Fruit fly (Drosophila melanogaster) whole organism, embryonic: ENCODE measurements around the gene CG12256.
A peak's percentile ranks its signal among the peaks of the same experiment; 100 is the strongest.

Experiments
- ATbp ChIP-seq: fragments of 200-800 bp; sonication (Bioruptor generic); optimal IDR thresholded peaks from 2 replicates; lab custom pipeline; 2017; ENCODE audit warnings: missing biosample characterization, mild to moderate bottlenecking, missing genetic modification characterization, missing genetic modification reagents
- Awh ChIP-seq: fragments of 200-800 bp; sonication (Bioruptor generic); IDR thresholded peaks from 2 replicates; pipeline ENCODE4, ENCODE4 v1.3.6; 2022; ENCODE audit warnings: missing biosample characterization, missing genetic modification characterization
- Bgb ChIP-seq: fragments of 200-800 bp; sonication (Bioruptor generic); IDR thresholded peaks from 2 replicates; pipeline ENCODE4 v1.3.6; 2022; ENCODE audit warnings: missing biosample characterization, missing genetic modification characterization; ENCODE audit not compliant: partially characterized antibody
- CG10654 ChIP-seq: fragments of 200-800 bp; sonication (Bioruptor generic); optimal IDR thresholded peaks from 2 replicates; lab custom pipeline; 2016; ENCODE audit warnings: missing biosample characterization, missing genetic modification characterization
- CG10979 ChIP-seq: fragments of 200-800 bp; sonication (Bioruptor generic); optimal IDR thresholded peaks from 2 replicates; lab custom pipeline; 2018; ENCODE audit warnings: missing biosample characterization, mild to moderate bottlenecking, missing genetic modification characterization, moderate library complexity
- CG12299 ChIP-seq: fragments of 200-800 bp; sonication (Bioruptor generic); optimal IDR thresholded peaks from 2 replicates; lab custom pipeline; 2018; ENCODE audit warnings: missing biosample characterization, mild to moderate bottlenecking, missing genetic modification characterization
- CG14667 ChIP-seq: fragments of 200-800 bp; sonication (Bioruptor generic); IDR thresholded peaks from 2 replicates; pipeline ENCODE4 v1.3.6; 2022; ENCODE audit warnings: missing biosample characterization, missing genetic modification characterization
- CG15269 ChIP-seq: fragments of 200-800 bp; sonication (Bioruptor generic); optimal IDR thresholded peaks from 2 replicates; lab custom pipeline; 2018; ENCODE audit warnings: missing biosample characterization, mild to moderate bottlenecking, missing genetic modification characterization, moderate library complexity
- CG1529 ChIP-seq: fragments of 200-800 bp; sonication (Bioruptor generic); optimal IDR thresholded peaks from 3 replicates; lab custom pipeline; 2018; ENCODE audit warnings: missing biosample characterization, missing genetic modification characterization
- CG18619 ChIP-seq: fragments of 200-800 bp; sonication (Bioruptor generic); optimal IDR thresholded peaks from 3 replicates; lab custom pipeline; 2017; ENCODE audit warnings: missing biosample characterization, mild to moderate bottlenecking, missing genetic modification characterization
- CG2202 ChIP-seq: fragments of 200-800 bp; sonication (Bioruptor generic); optimal IDR thresholded peaks from 2 replicates; lab custom pipeline; 2018; ENCODE audit warnings: missing biosample characterization, mild to moderate bottlenecking, missing genetic modification characterization
- CG33213 ChIP-seq: fragments of 200-800 bp; sonication (Bioruptor generic); optimal IDR thresholded peaks from 3 replicates; lab custom pipeline; 2016; ENCODE audit warnings: missing biosample characterization, missing genetic modification characterization
- CG33557 ChIP-seq: fragments of 200-800 bp; sonication (Bioruptor generic); optimal IDR thresholded peaks from 2 replicates; lab custom pipeline; 2019; ENCODE audit warnings: missing biosample characterization, mild to moderate bottlenecking, missing genetic modification characterization, moderate library complexity
- CG5245 ChIP-seq: fragments of 200-800 bp; sonication (Bioruptor generic); optimal IDR thresholded peaks from 3 replicates; lab custom pipeline; 2016; ENCODE audit warnings: missing biosample characterization, missing genetic modification characterization
- CG5953 ChIP-seq: fragments of 200-800 bp; sonication (Bioruptor generic); IDR thresholded peaks from 2 replicates; pipeline ENCODE4 v1.3.6; 2022; ENCODE audit warnings: missing biosample characterization, missing genetic modification characterization
- CG6272 ChIP-seq: fragments of 200-800 bp; sonication (Bioruptor generic); IDR thresholded peaks from 2 replicates; pipeline ENCODE4 v1.3.6; 2022; ENCODE audit warnings: missing biosample characterization, missing genetic modification characterization
- CG6791 ChIP-seq: fragments of 200-800 bp; sonication (Bioruptor generic); IDR thresholded peaks from 3 replicates; pipeline ENCODE4 v1.3.6; 2022; ENCODE audit warnings: missing biosample characterization, missing genetic modification characterization; ENCODE audit not compliant: partially characterized antibody
- CG7357 ChIP-seq: fragments of 200-800 bp; sonication (Bioruptor generic); IDR thresholded peaks from 3 replicates; pipeline ENCODE4 v1.3.6; 2022; ENCODE audit warnings: missing biosample characterization, missing genetic modification characterization
- CG8944 ChIP-seq: fragments of 200-800 bp; sonication (Bioruptor generic); optimal IDR thresholded peaks from 3 replicates; lab custom pipeline; 2016; ENCODE audit warnings: missing biosample characterization, missing genetic modification characterization
- CG9932 ChIP-seq: fragments of 200-800 bp; sonication (Bioruptor generic); IDR thresholded peaks from 2 replicates; pipeline ENCODE4 v1.3.6; 2022; ENCODE audit warnings: missing biosample characterization, missing genetic modification characterization
- Dip2 ChIP-seq: fragments of 200-800 bp; sonication (Bioruptor generic); IDR thresholded peaks from 2 replicates; pipeline ENCODE4 v1.3.6; 2022; ENCODE audit warnings: missing biosample characterization, missing genetic modification characterization
- Elba2 ChIP-seq: fragments of 200-800 bp; sonication (Bioruptor generic); optimal IDR thresholded peaks from 3 replicates; lab custom pipeline; 2016; ENCODE audit warnings: missing biosample characterization, missing genetic modification characterization
- Ets97D ChIP-seq: fragments of 200-800 bp; sonication (Bioruptor generic); optimal IDR thresholded peaks from 3 replicates; lab custom pipeline; 2016; ENCODE audit warnings: missing biosample characterization, missing genetic modification characterization
- Gug ChIP-seq: fragments of 200-800 bp; sonication (Bioruptor generic); IDR thresholded peaks from 4 replicates; pipeline ENCODE4 v1.3.6; 2022; ENCODE audit warnings: missing biosample characterization, missing genetic modification characterization
- Optix ChIP-seq: fragments of 200-800 bp; sonication (Bioruptor generic); IDR thresholded peaks from 3 replicates; pipeline ENCODE4 v1.3.6; 2022; ENCODE audit warnings: missing biosample characterization, missing genetic modification characterization
- Ptx1 ChIP-seq: fragments of 200-800 bp; sonication (Bioruptor generic); IDR thresholded peaks from 2 replicates; pipeline ENCODE4 v1.3.6; 2022; ENCODE audit warnings: missing biosample characterization, missing genetic modification characterization
- Rfx ChIP-seq: fragments of 200-800 bp; sonication (Bioruptor generic); IDR thresholded peaks from 2 replicates; pipeline ENCODE4 v1.3.6; 2022; ENCODE audit warnings: missing biosample characterization, missing genetic modification characterization
- ab ChIP-seq: fragments of 200-800 bp; sonication (Bioruptor generic); optimal IDR thresholded peaks from 2 replicates; lab custom pipeline; 2016; ENCODE audit warnings: missing biosample characterization, missing genetic modification characterization
- cad ChIP-seq: fragments of >200 bp; optimal IDR thresholded peaks from 2 replicates; lab custom pipeline; 2017; ENCODE audit warnings: missing biosample characterization, missing genetic modification characterization
- chif ChIP-seq, 2 experiments: fragments of 200-800 bp; sonication (Bioruptor generic); optimal IDR thresholded peaks; 3 replicates each; lab custom pipeline; 2016; ENCODE audit warnings: missing biosample characterization in 2 of 2, missing genetic modification characterization in 2 of 2
- chm ChIP-seq: fragments of 200-800 bp; sonication (Bioruptor generic); IDR thresholded peaks from 2 replicates; pipeline ENCODE4 v1.3.6; 2022; ENCODE audit warnings: missing biosample characterization, missing genetic modification characterization
- disco-r ChIP-seq: fragments of 200-800 bp; sonication (Bioruptor generic); optimal IDR thresholded peaks from 2 replicates; lab custom pipeline; 2016; ENCODE audit warnings: missing biosample characterization, missing genetic modification characterization
- fd102C ChIP-seq: fragments of 200-800 bp; sonication (Bioruptor generic); optimal IDR thresholded peaks from 2 replicates; lab custom pipeline; 2018; ENCODE audit warnings: missing biosample characterization, mild to moderate bottlenecking, missing genetic modification characterization, moderate library complexity
- gsb ChIP-seq: fragments of 200-800 bp; sonication (Bioruptor generic); IDR thresholded peaks from 2 replicates; pipeline ENCODE4 v1.3.6; 2022; ENCODE audit warnings: missing biosample characterization, missing genetic modification characterization
- gt ChIP-seq: fragments of 200-800 bp; sonication (Bioruptor generic); IDR thresholded peaks from 2 replicates; pipeline ENCODE4 v1.3.6; 2022; ENCODE audit warnings: missing biosample characterization, missing genetic modification characterization
- her ChIP-seq: fragments of 200-800 bp; sonication (Bioruptor generic); optimal IDR thresholded peaks from 2 replicates; lab custom pipeline; 2016; ENCODE audit warnings: missing biosample characterization, missing genetic modification characterization
- hkb ChIP-seq, 2 experiments: fragments of 200-800 bp in 1 of 2; fragments of >200 bp in 1 of 2; sonication (Bioruptor generic) in 1 of 2; IDR thresholded peaks in 1 of 2; optimal IDR thresholded peaks in 1 of 2; 2 replicates each; pipeline versions ENCODE4 v1.3.6 to Lab custom; 2017 to 2022; ENCODE audit warnings: missing biosample characterization in 1 of 2, missing genetic modification characterization in 1 of 2
- ken ChIP-seq: fragments of 200-800 bp; sonication (Bioruptor generic); IDR thresholded peaks from 3 replicates; pipeline ENCODE4 v1.3.6; 2022; ENCODE audit warnings: missing biosample characterization, missing genetic modification characterization
- knrl ChIP-seq: fragments of 200-800 bp; sonication (Bioruptor generic); IDR thresholded peaks from 3 replicates; pipeline ENCODE4 v1.3.6; 2022; ENCODE audit warnings: missing biosample characterization, missing genetic modification characterization; ENCODE audit not compliant: partially characterized antibody
- mld ChIP-seq: fragments of 200-800 bp; sonication (Bioruptor generic); IDR thresholded peaks from 3 replicates; pipeline ENCODE4 v1.3.6; 2022; ENCODE audit warnings: missing biosample characterization, missing genetic modification characterization; ENCODE audit not compliant: partially characterized antibody
- pnt ChIP-seq: fragments of 200-800 bp; sonication (Bioruptor generic); optimal IDR thresholded peaks from 3 replicates; lab custom pipeline; 2016; ENCODE audit warnings: missing biosample characterization, missing genetic modification characterization
- scrt ChIP-seq: fragments of 200-800 bp; sonication (Bioruptor generic); optimal IDR thresholded peaks from 2 replicates; lab custom pipeline; 2018; ENCODE audit warnings: missing biosample characterization, mild to moderate bottlenecking, missing genetic modification characterization, moderate library complexity
- sd ChIP-seq: fragments of 200-800 bp; sonication (Bioruptor generic); optimal IDR thresholded peaks from 3 replicates; lab custom pipeline; 2018; ENCODE audit warnings: missing biosample characterization, mild to moderate bottlenecking, missing genetic modification characterization, moderate library complexity
- slbo ChIP-seq: fragments of 200-800 bp; sonication (Bioruptor generic); IDR thresholded peaks from 2 replicates; pipeline ENCODE4 v1.3.6; 2022; ENCODE audit warnings: missing biosample characterization, missing genetic modification characterization
- sna ChIP-seq: fragments of 200-800 bp; sonication (Bioruptor generic); IDR thresholded peaks from 2 replicates; pipeline ENCODE4 v1.3.6; 2022; ENCODE audit warnings: missing biosample characterization, missing genetic modification characterization; ENCODE audit not compliant: partially characterized antibody
- tup ChIP-seq: fragments of 200-800 bp; sonication (Bioruptor generic); optimal IDR thresholded peaks from 2 replicates; lab custom pipeline; 2016; ENCODE audit warnings: missing biosample characterization, mild to moderate bottlenecking, missing genetic modification characterization, moderate library complexity

The CG12256 gene

DNA sequence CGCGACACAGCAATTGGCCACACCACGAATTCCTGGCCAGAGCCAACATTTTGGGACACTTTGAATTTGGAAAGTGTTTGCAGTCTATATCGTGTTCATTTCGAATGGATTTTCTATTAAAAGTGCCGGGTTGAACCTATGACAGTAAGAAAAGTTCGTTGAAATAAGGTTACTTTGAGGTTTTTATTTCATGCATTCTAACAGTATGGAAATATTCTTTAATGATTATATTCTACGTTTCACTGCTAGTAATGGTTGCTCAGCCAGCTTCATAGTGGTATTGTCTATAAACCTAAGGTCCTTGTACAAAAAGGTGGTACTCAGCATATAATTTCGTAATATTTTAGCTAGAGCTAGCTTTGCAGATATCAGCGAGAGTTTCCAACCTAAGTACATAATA is 6.5 kb upstream of the CG12256 start, which contains the start of gene Pglym87:
TSS of gene Pglym87 (minus strand) at position 101 of the 400 bp plus-strand sequence.
- TF ChIP-seq Ets97D (GFP tag; lab: Kevin White, UChicago), result no peak
- no peak for TF ChIP-seq hkb (optimal IDR thresholded peaks at IDR 0.05; lab: Kevin White, UChicago)
- no peak for TF ChIP-seq hkb (GFP tag; IDR thresholded peaks at IDR 0.05; lab: Robert Waterston, UW)
- no peak for TF ChIP-seq CG15269 (tag; lab: Kevin White, UChicago)

DNA sequence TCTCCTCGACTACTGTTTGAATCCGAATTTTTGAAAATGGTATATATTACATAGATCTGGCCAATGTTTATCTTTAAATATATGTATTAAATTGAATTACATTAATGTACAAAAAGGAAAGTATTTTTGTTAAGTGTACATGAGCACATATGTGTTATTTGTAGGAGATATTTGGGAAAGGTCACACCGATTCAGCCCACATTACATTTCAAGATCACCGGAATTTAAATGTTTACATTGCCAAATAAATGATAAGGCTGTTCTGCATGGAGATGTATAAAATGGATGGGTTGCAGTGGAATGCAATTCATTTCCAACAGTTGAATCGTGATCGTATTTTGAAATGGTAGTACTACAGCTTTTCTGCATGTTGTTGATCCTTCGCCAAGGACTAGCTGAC is 3.0 kb upstream of the CG12256 start, which contains the start of gene CG3916:
TSS of gene CG3916 (plus strand) at position 301 of the 400 bp plus-strand sequence.
- TF ChIP-seq CG33557 (GFP tag; lab: Kevin White, UChicago), result no peak
- no peak for TF ChIP-seq cad (GFP tag; lab: Kevin White, UChicago)
- no peak for TF ChIP-seq her (GFP tag; lab: Kevin White, UChicago)
- no peak for TF ChIP-seq ATbp (GFP tag; lab: Kevin White, UChicago)
- no peak for TF ChIP-seq CG6272 (GFP tag; lab: Robert Waterston, UW)
- TF ChIP-seq CG5953 (GFP tag; lab: Robert Waterston, UW), result no peak
- TF ChIP-seq CG33213 (GFP tag; lab: Kevin White, UChicago), result no peak
- TF ChIP-seq gsb (GFP tag; lab: Robert Waterston, UW), result no peak
- TF ChIP-seq CG12299 (tag; lab: Kevin White, UChicago), result no peak

DNA sequence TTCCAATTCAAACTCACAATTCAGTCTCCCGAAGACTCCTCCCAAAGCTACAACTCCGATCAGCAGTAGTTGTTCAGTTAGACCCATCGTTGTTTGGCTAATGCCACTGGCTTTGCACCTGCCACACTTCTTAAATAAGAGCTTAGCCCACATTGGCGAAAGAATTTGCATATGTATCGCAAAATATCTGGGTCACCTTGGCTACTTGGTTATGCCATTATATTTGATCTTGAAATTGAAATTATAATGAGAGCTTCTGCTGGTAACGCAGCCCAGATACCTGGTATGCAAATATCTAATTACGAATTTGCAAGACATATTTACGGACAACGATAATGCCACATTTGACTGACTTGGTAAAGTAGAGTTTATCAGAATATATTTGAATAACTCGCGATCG is 1.2 kb downstream of the CG12256 start, which contains the start of gene CG17404:
TSS of gene CG17404 (minus strand) at position 101 of the 400 bp plus-strand sequence.
- TF ChIP-seq disco-r, result no peak
- TF ChIP-seq CG2202 (tag; lab: Kevin White, UChicago), result no peak
- TF ChIP-seq CG7357 (GFP tag; lab: Robert Waterston, UW), result no peak
- TF ChIP-seq Gug (GFP tag; lab: Robert Waterston, UW), result no peak
- TF ChIP-seq ab (GFP tag; lab: Kevin White, UChicago), result no peak
- no peak for TF ChIP-seq tup (GFP tag; lab: Kevin White, UChicago)
- no peak for TF ChIP-seq Optix (GFP tag; lab: Robert Waterston, UW)
- no peak for TF ChIP-seq Rfx (GFP tag; lab: Robert Waterston, UW)
- no peak for TF ChIP-seq Elba2 (GFP tag; lab: Kevin White, UChicago)
- TF ChIP-seq fd102C (GFP tag; lab: Kevin White, UChicago), result no peak
- no peak for TF ChIP-seq CG6791
- TF ChIP-seq CG8944 (GFP tag; lab: Kevin White, UChicago), result no peak
- no peak for TF ChIP-seq Awh (GFP tag; lab: Robert Waterston, UW)
- TF ChIP-seq mld (GFP tag; lab: Robert Waterston, UW), result no peak
- no peak for TF ChIP-seq CG18619 (GFP tag; lab: Kevin White, UChicago)
- TF ChIP-seq, all 482 proteins: peak for 0

DNA sequence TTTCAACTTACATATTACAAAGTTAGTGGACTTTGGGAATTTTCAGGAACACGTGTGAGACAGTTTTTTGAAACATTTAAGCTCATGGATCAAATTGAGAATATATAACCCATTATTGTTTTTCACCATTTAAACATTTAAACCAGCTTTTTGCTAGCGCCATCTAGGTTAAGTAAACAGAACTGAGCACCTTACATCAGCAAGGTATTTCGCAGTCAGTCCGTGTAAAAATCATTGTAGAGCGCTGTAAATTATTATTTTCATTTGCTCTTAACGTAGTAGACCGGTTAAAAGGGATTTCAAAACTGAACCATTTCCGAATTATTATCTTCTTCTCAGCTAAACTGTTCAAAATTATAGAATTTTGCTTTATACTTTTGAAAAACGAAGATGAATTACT is 4.0 kb downstream of the CG12256 start, which contains the start of gene Rsbp15:
TSS of gene Rsbp15 (plus strand) at position 295 of the 400 bp plus-strand sequence.
- TF ChIP-seq scrt (GFP tag; lab: Kevin White, UChicago) (no peak), CG1529 (no peak), pnt (GFP tag; lab: Kevin White, UChicago) (peak; percentile 11), Ptx1 (GFP tag; lab: Robert Waterston, UW) (peak; percentile 35; the same call in 1 of the 2 replicates), knrl (GFP tag; lab: Robert Waterston, UW) (peak; percentile 51; the same call in 2 of the 3 replicates), chif (GFP tag; optimal IDR thresholded peaks at IDR 0.05; lab: Kevin White, UChicago) (peak in 1 of 2 experiments; percentile 15), CG14667 (no peak), slbo (GFP tag; lab: Robert Waterston, UW) (peak; percentile 62), ken (GFP tag; lab: Robert Waterston, UW) (0 out of 3 replicates have a peak, but pooled peaks have one; percentile 16), sna (no peak), chm (GFP tag; lab: Robert Waterston, UW) (0 out of 2 replicates have a peak, but pooled peaks have one; percentile 13), CG6791 (peak; percentile 45; the same call in 2 of the 3 replicates), sd (tag; lab: Kevin White, UChicago) (no peak), Dip2 (GFP tag; lab: Robert Waterston, UW) (peak; percentile 97), gt (GFP tag; lab: Robert Waterston, UW) (no peak), Bgb (GFP tag; lab: Robert Waterston, UW) (peak; percentile 72), CG33213 (GFP tag; lab: Kevin White, UChicago) (no peak), CG5245 (no peak), CG10979 (tag; lab: Kevin White, UChicago) (no peak), CG10654 (GFP tag; lab: Kevin White, UChicago) (no peak), CG9932 (peak; percentile 47)
